Fruit fly (Drosophila melanogaster): Measurements from ENCODE around the gene vn.

Gene vn

DNA sequence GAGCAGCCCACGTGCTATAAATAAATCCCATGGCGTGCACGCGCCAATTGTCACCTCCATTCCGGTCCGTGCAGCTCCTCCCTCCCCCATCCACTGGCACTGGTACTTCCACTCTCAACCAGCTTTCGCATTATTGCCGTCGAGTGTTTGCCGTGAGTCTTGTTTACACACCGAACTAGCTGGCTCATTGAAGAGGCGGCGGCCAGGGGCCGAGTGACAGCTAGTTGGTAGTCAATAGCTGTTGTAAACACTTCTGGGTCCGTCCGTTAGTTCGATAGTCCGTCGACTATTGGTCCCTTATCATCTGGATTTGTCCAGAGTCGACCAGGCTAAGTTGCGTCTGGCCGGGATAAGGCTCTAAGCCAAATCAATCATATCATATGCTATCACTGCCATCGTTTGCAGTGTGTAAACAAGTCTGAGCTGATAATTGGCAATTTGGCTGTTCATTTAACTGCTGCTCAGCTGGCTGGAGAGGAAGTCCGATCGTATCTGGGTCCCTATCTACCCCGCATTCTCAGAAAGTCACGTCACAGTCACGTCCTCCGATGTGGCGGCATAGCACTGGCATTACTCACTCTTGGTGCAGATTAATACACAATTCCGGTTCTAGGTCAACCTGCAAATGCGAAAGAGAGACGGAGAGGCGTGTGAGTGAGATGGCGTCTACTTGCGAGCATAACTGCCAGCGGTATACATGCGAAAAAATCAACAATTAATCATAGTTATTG, 37.9 kb downstream of the vn start (continued):
- TF ChIP-seq prd (optimal IDR thresholded peaks at IDR 0.05) (no peak), prd (GFP tag; IDR thresholded peaks at IDR 0.05) (0 out of 3 replicates have a peak, but pooled peaks have one; percentile 20), Nf-YC (tag; optimal IDR thresholded peaks at IDR 0.05) (no peak), gcm2 (GFP tag; optimal IDR thresholded peaks at IDR 0.05) (no peak), CG4617 (GFP tag; optimal IDR thresholded peaks at IDR 0.05; ENCODE audit: borderline replicate concordance) (no peak), exex (tag; optimal IDR thresholded peaks at IDR 0.05) (peak; percentile 70), NfI (GFP tag; optimal IDR thresholded peaks at IDR 0.05) (no peak), CG12236 (GFP tag; optimal IDR thresholded peaks at IDR 0.05) (peak; percentile 3), stc (GFP tag; IDR thresholded peaks at IDR 0.05) (peak; percentile 30; the same call in 1 of the 2 replicates), lilli (GFP tag; optimal IDR thresholded peaks at IDR 0.05) (peak; percentile 1), Atf6 (GFP tag; IDR thresholded peaks at IDR 0.05) (peak; percentile 45), lmd (GFP tag; IDR thresholded peaks at IDR 0.05) (0 out of 2 replicates have a peak, but pooled peaks have one; percentile 13), TFAM (GFP tag; optimal IDR thresholded peaks at IDR 0.05) (no peak), CG15479 (GFP tag; optimal IDR thresholded peaks at IDR 0.05) (peak; percentile 81), knrl (GFP tag; IDR thresholded peaks at IDR 0.05; ENCODE audit: partially characterized antibody) (no peak), zen (tag; optimal IDR thresholded peaks at IDR 0.05) (peak; percentile 25), cwo (GFP tag; optimal IDR thresholded peaks at IDR 0.05) (peak; percentile 34), CG43689 (GFP tag; IDR thresholded peaks at IDR 0.05) (no peak), cato (GFP tag; optimal IDR thresholded peaks at IDR 0.05; ENCODE audit: borderline replicate concordance) (no peak), gcm (GFP tag; optimal IDR thresholded peaks at IDR 0.05) (no peak), ac (GFP tag; optimal IDR thresholded peaks at IDR 0.05) (no peak), Rfx (GFP tag; IDR thresholded peaks at IDR 0.05) (0 out of 2 replicates have a peak, but pooled peaks have one; percentile 43), kni (GFP tag; optimal IDR thresholded peaks at IDR 0.05) (peak; percentile 1), crol (GFP tag; IDR thresholded peaks at IDR 0.05) (peak; percentile 37; the same call in 1 of the 2 replicates), hkb (optimal IDR thresholded peaks at IDR 0.05) (no peak), hkb (GFP tag; IDR thresholded peaks at IDR 0.05) (peak; percentile 31; the same call in 1 of the 2 replicates), CG8944 (GFP tag; optimal IDR thresholded peaks at IDR 0.05) (no peak), Bteb2 (GFP tag; optimal IDR thresholded peaks at IDR 0.05) (no peak), dpn (GFP tag; optimal IDR thresholded peaks at IDR 0.05) (peak in 1 of 2 experiments; percentile 10), NK7.1 (GFP tag; optimal IDR thresholded peaks at IDR 0.05) (peak; percentile 6), HHEX (GFP tag; optimal IDR thresholded peaks at IDR 0.05) (peak; percentile 46), CG14014 (GFP tag; IDR thresholded peaks at IDR 0.05) (no peak), CG10543 (GFP tag; optimal IDR thresholded peaks at IDR 0.05) (peak; percentile 4), ATbp (GFP tag; optimal IDR thresholded peaks at IDR 0.05) (peak; percentile 25), CG14710 (tag; optimal IDR thresholded peaks at IDR 0.05) (no peak), C15 (GFP tag; IDR thresholded peaks at IDR 0.05) (0 out of 3 replicates have a peak, but pooled peaks have one; percentile 33), CG30403 (GFP tag; optimal IDR thresholded peaks at IDR 0.05) (no peak), chinmo (GFP tag; IDR thresholded peaks at IDR 0.05; ENCODE audit: partially characterized antibody) (peak; percentile 45; the same call in 1 of the 4 replicates), dysf (GFP tag; IDR thresholded peaks at IDR 0.05) (peak; percentile 33; the same call in 1 of the 3 replicates), CG6813 (GFP tag; optimal IDR thresholded peaks at IDR 0.05) (peak; percentile 50), CG18599 (GFP tag; optimal IDR thresholded peaks at IDR 0.05) (peak; percentile 45), BtbVII (GFP tag; optimal IDR thresholded peaks at IDR 0.05) (peak; percentile 5)

Data from whole organism, embryonic.